Fruit fly (Drosophila melanogaster) whole organism, embryonic: ENCODE measurements around the gene Bet3.

ENCODE experiments used
- Atf-2 ChIP-seq: fragments of 200-800 bp; sonication (Bioruptor generic); optimal IDR thresholded peaks from 2 replicates; lab custom pipeline; 2016; ENCODE audit warnings: missing biosample characterization, missing genetic modification characterization
- CG10147 ChIP-seq: fragments of 200-800 bp; sonication (Bioruptor generic); optimal IDR thresholded peaks from 2 replicates; lab custom pipeline; 2019; ENCODE audit warnings: missing biosample characterization, mild to moderate bottlenecking, missing genetic modification characterization, moderate library complexity
- CG10209 ChIP-seq: fragments of 200-800 bp; sonication (Bioruptor generic); optimal IDR thresholded peaks from 3 replicates; lab custom pipeline; 2017; ENCODE audit warnings: missing biosample characterization, mild to moderate bottlenecking, missing genetic modification characterization, missing genetic modification reagents
- CG10321 ChIP-seq: fragments of 200-800 bp; sonication (Bioruptor generic); IDR thresholded peaks from 2 replicates; pipeline ENCODE4 v1.3.6; 2022; ENCODE audit warnings: missing biosample characterization, missing genetic modification characterization
- CG10565 ChIP-seq: fragments of 200-800 bp; sonication (Bioruptor generic); optimal IDR thresholded peaks from 3 replicates; lab custom pipeline; 2016; ENCODE audit warnings: missing biosample characterization, mild to moderate bottlenecking, missing genetic modification characterization
- CG11456 ChIP-seq: fragments of 200-800 bp; sonication (Bioruptor generic); IDR thresholded peaks from 3 replicates; pipeline ENCODE4 v1.3.6; 2022; ENCODE audit warnings: missing biosample characterization, missing genetic modification characterization
- CG11504 ChIP-seq: fragments of 200-800 bp; sonication (Bioruptor generic); optimal IDR thresholded peaks from 3 replicates; lab custom pipeline; 2019; ENCODE audit warnings: missing biosample characterization, mild to moderate bottlenecking, missing genetic modification characterization, moderate library complexity
- CG13775 ChIP-seq: fragments of 200-800 bp; sonication (Bioruptor generic); optimal IDR thresholded peaks from 3 replicates; lab custom pipeline; 2017; ENCODE audit warnings: missing biosample characterization, mild to moderate bottlenecking, missing genetic modification characterization
- CG14441 ChIP-seq: fragments of 200-800 bp; sonication (Bioruptor generic); IDR thresholded peaks from 2 replicates; pipeline ENCODE4 v1.3.6; 2022; ENCODE audit warnings: missing biosample characterization, missing genetic modification characterization
- CG15514 ChIP-seq: fragments of 200-800 bp; sonication (Bioruptor generic); optimal IDR thresholded peaks from 3 replicates; lab custom pipeline; 2017; ENCODE audit warnings: missing biosample characterization, missing genetic modification characterization, mild to moderate bottlenecking, moderate library complexity, missing genetic modification reagents
- CG1603 ChIP-seq: fragments of 200-800 bp; sonication (Bioruptor generic); optimal IDR thresholded peaks from 2 replicates; lab custom pipeline; 2019; ENCODE audit warnings: missing biosample characterization, mild to moderate bottlenecking, missing genetic modification characterization, moderate library complexity
- CG2129 ChIP-seq: fragments of 200-800 bp; sonication (Bioruptor generic); IDR thresholded peaks from 2 replicates; pipeline ENCODE4 v1.3.6; 2022; ENCODE audit warnings: missing biosample characterization, missing genetic modification characterization; ENCODE audit not compliant: partially characterized antibody
- CG2202 ChIP-seq: fragments of 200-800 bp; sonication (Bioruptor generic); optimal IDR thresholded peaks from 2 replicates; lab custom pipeline; 2018; ENCODE audit warnings: missing biosample characterization, mild to moderate bottlenecking, missing genetic modification characterization
- CG30431 ChIP-seq: fragments of 200-800 bp; sonication (Bioruptor generic); optimal IDR thresholded peaks from 2 replicates; lab custom pipeline; 2017; ENCODE audit warnings: missing biosample characterization, missing genetic modification characterization
- CG32772 ChIP-seq: fragments of 200-800 bp; sonication (Bioruptor generic); IDR thresholded peaks from 2 replicates; pipeline ENCODE4 v1.3.6; 2022; ENCODE audit warnings: missing biosample characterization, missing genetic modification characterization
- CG34376 ChIP-seq: fragments of 200-800 bp; sonication (Bioruptor generic); optimal IDR thresholded peaks from 2 replicates; lab custom pipeline; 2018; ENCODE audit warnings: missing biosample characterization, mild to moderate bottlenecking, missing genetic modification characterization
- CG3726 ChIP-seq: fragments of 200-800 bp; sonication (Bioruptor generic); IDR thresholded peaks from 3 replicates; pipeline ENCODE4, ENCODE4 v1.3.6; 2022; ENCODE audit warnings: missing biosample characterization, missing genetic modification characterization
- CG4360 ChIP-seq: fragments of 200-800 bp; sonication (Bioruptor generic); IDR thresholded peaks from 2 replicates; pipeline ENCODE4 v1.3.6; 2022; ENCODE audit warnings: missing biosample characterization, missing genetic modification characterization
- CG6765 ChIP-seq: fragments of 200-800 bp; sonication (Bioruptor generic); optimal IDR thresholded peaks from 3 replicates; lab custom pipeline; 2017; ENCODE audit warnings: missing biosample characterization, mild to moderate bottlenecking, missing genetic modification characterization
- CG6813 ChIP-seq: fragments of 200-800 bp; sonication (Bioruptor generic); optimal IDR thresholded peaks from 2 replicates; lab custom pipeline; 2017; ENCODE audit warnings: missing biosample characterization, missing genetic modification characterization, mild to moderate bottlenecking, moderate library complexity, missing genetic modification reagents
- CG8765 ChIP-seq: fragments of 200-800 bp; sonication (Bioruptor generic); IDR thresholded peaks from 2 replicates; pipeline ENCODE4 v1.3.6; 2022; ENCODE audit warnings: missing biosample characterization, missing genetic modification characterization
- CrebB ChIP-seq: fragments of 200-800 bp; sonication (Bioruptor generic); optimal IDR thresholded peaks from 3 replicates; lab custom pipeline; 2018; ENCODE audit warnings: missing biosample characterization, mild to moderate bottlenecking, missing genetic modification characterization
- D19B ChIP-seq: fragments of 200-800 bp; sonication (Bioruptor generic); optimal IDR thresholded peaks from 2 replicates; lab custom pipeline; 2017; ENCODE audit warnings: missing biosample characterization, mild to moderate bottlenecking, missing genetic modification characterization
- Hsf ChIP-seq: fragments of 200-800 bp; sonication (Bioruptor generic); optimal IDR thresholded peaks from 3 replicates; lab custom pipeline; 2016; ENCODE audit warnings: missing biosample characterization, missing genetic modification characterization
- Lim3 ChIP-seq: fragments of 200-800 bp; sonication (Bioruptor generic); IDR thresholded peaks from 2 replicates; pipeline ENCODE4 v1.3.6; 2022; ENCODE audit warnings: missing biosample characterization, missing genetic modification characterization
- Mes4 ChIP-seq: fragments of 200-800 bp; sonication (Bioruptor generic); optimal IDR thresholded peaks from 2 replicates; lab custom pipeline; 2016; ENCODE audit warnings: missing biosample characterization, missing genetic modification characterization
- NC2β ChIP-seq: fragments of 200-800 bp; sonication (Bioruptor generic); optimal IDR thresholded peaks from 2 replicates; lab custom pipeline; 2016; ENCODE audit warnings: missing biosample characterization, missing genetic modification characterization
- Six4 ChIP-seq: fragments of 200-800 bp; sonication (Bioruptor generic); optimal IDR thresholded peaks from 2 replicates; lab custom pipeline; 2016; ENCODE audit warnings: missing biosample characterization, missing genetic modification characterization
- bigmax ChIP-seq: fragments of 200-800 bp; sonication (Bioruptor generic); optimal IDR thresholded peaks from 2 replicates; lab custom pipeline; 2018; ENCODE audit warnings: missing biosample characterization, mild to moderate bottlenecking, missing genetic modification characterization
- bowl ChIP-seq: fragments of 200-800 bp; sonication (Bioruptor generic); IDR thresholded peaks from 2 replicates; pipeline ENCODE4 v1.3.6; 2022; ENCODE audit warnings: missing biosample characterization, missing genetic modification characterization
- btn ChIP-seq: fragments of 200-800 bp; sonication (Bioruptor generic); optimal IDR thresholded peaks from 2 replicates; lab custom pipeline; 2016; ENCODE audit warnings: missing biosample characterization, missing genetic modification characterization
- chm ChIP-seq: fragments of 200-800 bp; sonication (Bioruptor generic); IDR thresholded peaks from 2 replicates; pipeline ENCODE4 v1.3.6; 2022; ENCODE audit warnings: missing biosample characterization, missing genetic modification characterization
- disco-r ChIP-seq: fragments of 200-800 bp; sonication (Bioruptor generic); optimal IDR thresholded peaks from 2 replicates; lab custom pipeline; 2016; ENCODE audit warnings: missing biosample characterization, missing genetic modification characterization
- dmrt11E ChIP-seq: fragments of 200-800 bp; sonication (Bioruptor generic); optimal IDR thresholded peaks from 3 replicates; lab custom pipeline; 2018; ENCODE audit warnings: missing biosample characterization, mild to moderate bottlenecking, missing genetic modification characterization, moderate library complexity
- emc ChIP-seq: fragments of 200-800 bp; sonication (Bioruptor generic); optimal IDR thresholded peaks from 2 replicates; lab custom pipeline; 2016; ENCODE audit warnings: missing biosample characterization, missing genetic modification characterization
- ems ChIP-seq: fragments of 200-800 bp; sonication (Bioruptor generic); optimal IDR thresholded peaks from 3 replicates; lab custom pipeline; 2016; ENCODE audit warnings: missing biosample characterization, missing genetic modification characterization
- esg ChIP-seq: fragments of 200-800 bp; sonication (Bioruptor generic); conservative IDR thresholded peaks from 2 replicates; pipeline ENCODE4 v1.3.6; 2022; ENCODE audit warnings: missing biosample characterization, missing genetic modification characterization
- fd96Cb ChIP-seq: fragments of 200-800 bp; sonication (Bioruptor generic); optimal IDR thresholded peaks from 2 replicates; lab custom pipeline; 2018; ENCODE audit warnings: missing biosample characterization, mild to moderate bottlenecking, missing genetic modification characterization, moderate library complexity
- gem ChIP-seq: fragments of 200-800 bp; sonication (Bioruptor generic); optimal IDR thresholded peaks from 2 replicates; lab custom pipeline; 2019; ENCODE audit warnings: missing biosample characterization, mild to moderate bottlenecking, missing genetic modification characterization, moderate library complexity
- lilli ChIP-seq: fragments of 200-800 bp; sonication (Bioruptor generic); optimal IDR thresholded peaks from 3 replicates; lab custom pipeline; 2016; ENCODE audit warnings: missing biosample characterization, missing genetic modification characterization
- lmd ChIP-seq: fragments of 200-800 bp; sonication (Bioruptor generic); IDR thresholded peaks from 2 replicates; pipeline ENCODE4 v1.3.6; 2022; ENCODE audit warnings: missing biosample characterization, missing genetic modification characterization
- pfk ChIP-seq: fragments of 200-800 bp; sonication (Bioruptor generic); optimal IDR thresholded peaks from 2 replicates; lab custom pipeline; 2018; ENCODE audit warnings: missing biosample characterization, mild to moderate bottlenecking, missing genetic modification characterization, moderate library complexity
- sens-2 ChIP-seq: fragments of 200-800 bp; sonication (Bioruptor generic); IDR thresholded peaks from 2 replicates; pipeline ENCODE4 v1.3.6; 2022; ENCODE audit warnings: missing biosample characterization, missing genetic modification characterization
- shn ChIP-seq: fragments of 200-800 bp; sonication (Bioruptor generic); optimal IDR thresholded peaks from 3 replicates; lab custom pipeline; 2016; ENCODE audit warnings: missing biosample characterization, missing genetic modification characterization
- so ChIP-seq: fragments of 200-800 bp; sonication (Bioruptor generic); IDR thresholded peaks from 3 replicates; pipeline ENCODE4 v1.3.6; 2022; ENCODE audit warnings: missing biosample characterization, missing genetic modification characterization
- sr ChIP-seq: fragments of 200-800 bp; sonication (Bioruptor generic); IDR thresholded peaks from 3 replicates; pipeline ENCODE4 v1.3.6; 2022; ENCODE audit warnings: missing biosample characterization, missing genetic modification characterization
- sug ChIP-seq: fragments of 200-800 bp; optimal IDR thresholded peaks from 2 replicates; lab custom pipeline; 2019; ENCODE audit warnings: missing biosample characterization, mild to moderate bottlenecking, missing genetic modification characterization, moderate library complexity
- tgo ChIP-seq: fragments of 200-800 bp; sonication (Bioruptor generic); IDR thresholded peaks from 3 replicates; pipeline ENCODE4 v1.3.6; 2022; ENCODE audit warnings: missing biosample characterization, missing genetic modification characterization
- tin ChIP-seq: fragments of 200-800 bp; sonication (Bioruptor generic); optimal IDR thresholded peaks from 3 replicates; lab custom pipeline; 2016; ENCODE audit warnings: missing biosample characterization, missing genetic modification characterization
- trem ChIP-seq: fragments of 200-800 bp; optimal IDR thresholded peaks from 3 replicates; lab custom pipeline; 2019; ENCODE audit warnings: missing biosample characterization, mild to moderate bottlenecking, missing genetic modification characterization, moderate library complexity

The Bet3 gene

dm6 chr3L:9451522-9452118 lies 9.6 kb upstream of the Bet3 start, which contains the start of the genes CG3448 and ghi (continued):
- peak; percentile 70 for TF ChIP-seq CG15514 (GFP tag; lab: Kevin White, UChicago)
- TF ChIP-seq CG32772: no peak
- 0 out of 2 replicates have a peak, but pooled peaks have one; percentile 29 for TF ChIP-seq CG2129 (GFP tag; lab: Robert Waterston, UW)
- peak; percentile 11 for TF ChIP-seq dmrt11E (tag; lab: Kevin White, UChicago)
- TF ChIP-seq NC2β (GFP tag; lab: Kevin White, UChicago): no peak
- no peak for TF ChIP-seq esg (GFP tag; lab: Robert Waterston, UW)
- no peak for TF ChIP-seq CG10565 (GFP tag; lab: Kevin White, UChicago)
- no peak for TF ChIP-seq emc (GFP tag; lab: Kevin White, UChicago)
- TF ChIP-seq CG3726: no peak
- TF ChIP-seq D19B: no peak
- TF ChIP-seq bowl (GFP tag; lab: Robert Waterston, UW): no peak
- no peak for TF ChIP-seq CG2202
- TF ChIP-seq Hsf (GFP tag; lab: Kevin White, UChicago): peak; percentile 35
- no peak for TF ChIP-seq sens-2 (GFP tag; lab: Robert Waterston, UW)
- peak; percentile 32 for TF ChIP-seq fd96Cb (tag; lab: Kevin White, UChicago)
- TF ChIP-seq CG34376 (GFP tag; lab: Kevin White, UChicago): peak; percentile 61
- no peak for TF ChIP-seq pfk (GFP tag; lab: Kevin White, UChicago)
- TF ChIP-seq CG8765: no peak
- TF ChIP-seq Mes4: no peak
- TF ChIP-seq CG4360: no peak
- peak; percentile 68 for TF ChIP-seq CG10147
- TF ChIP-seq gem: peak; percentile 71
- TF ChIP-seq disco-r (GFP tag; lab: Kevin White, UChicago): no peak
- TF ChIP-seq sr (GFP tag; lab: Robert Waterston, UW): no peak
- TF ChIP-seq CrebB: no peak
- TF ChIP-seq CG1603 (tag; lab: Kevin White, UChicago): peak; percentile 70
- no peak for TF ChIP-seq CG10321 (GFP tag; lab: Robert Waterston, UW)
- TF ChIP-seq bigmax (GFP tag; lab: Kevin White, UChicago): no peak
- no peak for TF ChIP-seq btn (GFP tag; lab: Kevin White, UChicago)
- no peak for TF ChIP-seq CG30431 (GFP tag; lab: Kevin White, UChicago)
- TF ChIP-seq tin (GFP tag; lab: Kevin White, UChicago): peak; percentile 75
- TF ChIP-seq tgo (GFP tag; lab: Robert Waterston, UW): no peak
- TF ChIP-seq trem: peak; percentile 84
- 0 out of 2 replicates have a peak, but pooled peaks have one; percentile 30 for TF ChIP-seq chm (GFP tag; lab: Robert Waterston, UW)
- TF ChIP-seq CG6765 (GFP tag; lab: Kevin White, UChicago): no peak
- TF ChIP-seq CG13775: peak; percentile 18
- TF ChIP-seq CG11456 (GFP tag; lab: Robert Waterston, UW): peak; percentile 58; the same call in 1 of the 3 replicates
- no peak for TF ChIP-seq CG6813 (GFP tag; lab: Kevin White, UChicago)
- TF ChIP-seq Atf-2 (GFP tag; lab: Kevin White, UChicago): no peak
- TF ChIP-seq CG14441 (GFP tag; lab: Robert Waterston, UW): peak; percentile 40; the same call in 1 of the 2 replicates
- peak; percentile 71 for TF ChIP-seq CG11504 (tag; lab: Kevin White, UChicago)
- TF ChIP-seq lilli (GFP tag; lab: Kevin White, UChicago): peak; percentile 59
- TF ChIP-seq Six4 (GFP tag; lab: Kevin White, UChicago): peak; percentile 24
- TF ChIP-seq so (GFP tag; lab: Robert Waterston, UW): no peak
- TF ChIP-seq lmd (GFP tag; lab: Robert Waterston, UW): peak; percentile 73
- TF ChIP-seq sug (tag; lab: Kevin White, UChicago): peak; percentile 23
- TF ChIP-seq CG10209 (GFP tag; lab: Kevin White, UChicago): no peak
- TF ChIP-seq Lim3 (GFP tag; lab: Robert Waterston, UW): no peak
- TF ChIP-seq ems (GFP tag; lab: Kevin White, UChicago): peak; percentile 52
- TF ChIP-seq shn: no peak
